Worm (Caenorhabditis elegans): ENCODE data around the gene cutl-9.

DNA sequence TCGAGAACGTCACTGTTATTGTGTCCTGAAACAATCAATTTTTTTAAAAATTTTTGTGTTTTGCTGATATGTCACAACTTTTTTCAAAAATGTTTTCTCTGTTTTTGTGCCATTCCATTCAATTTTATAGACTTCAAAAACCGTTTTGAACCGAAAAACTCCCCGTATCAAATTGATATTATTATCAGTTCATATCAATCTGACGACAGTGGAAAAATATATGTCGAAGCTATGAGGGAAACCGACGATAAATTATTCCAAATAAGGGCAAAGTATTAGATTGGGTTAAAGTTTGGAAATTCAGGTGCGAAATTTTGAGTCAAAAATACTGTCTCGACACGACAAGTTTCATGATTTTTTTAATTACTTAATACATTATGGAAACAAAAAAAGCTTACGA is 34.3 kb downstream of the cutl-9 start:
- TF ChIP-seq madf-10 (tag; optimal IDR thresholded peaks at IDR 0.05) (no peak), B0261.1 (tag; optimal IDR thresholded peaks at IDR 0.05) (no peak), akir-1 (GFP tag; optimal IDR thresholded peaks at IDR 0.05) (no peak), mcd-1 (GFP tag; IDR thresholded peaks at IDR 0.05) (no peak), unc-130 (GFP tag; optimal IDR thresholded peaks at IDR 0.05) (no peak), D2030.7 (GFP tag; IDR thresholded peaks at IDR 0.05) (no peak), tbx-9 (tag; optimal IDR thresholded peaks at IDR 0.05; ENCODE audit: borderline replicate concordance) (no peak)
